Worm (Caenorhabditis elegans): ENCODE results near the gene glb-17.
A peak's percentile ranks its signal among the peaks of the same experiment; 100 is the strongest.

DNA sequence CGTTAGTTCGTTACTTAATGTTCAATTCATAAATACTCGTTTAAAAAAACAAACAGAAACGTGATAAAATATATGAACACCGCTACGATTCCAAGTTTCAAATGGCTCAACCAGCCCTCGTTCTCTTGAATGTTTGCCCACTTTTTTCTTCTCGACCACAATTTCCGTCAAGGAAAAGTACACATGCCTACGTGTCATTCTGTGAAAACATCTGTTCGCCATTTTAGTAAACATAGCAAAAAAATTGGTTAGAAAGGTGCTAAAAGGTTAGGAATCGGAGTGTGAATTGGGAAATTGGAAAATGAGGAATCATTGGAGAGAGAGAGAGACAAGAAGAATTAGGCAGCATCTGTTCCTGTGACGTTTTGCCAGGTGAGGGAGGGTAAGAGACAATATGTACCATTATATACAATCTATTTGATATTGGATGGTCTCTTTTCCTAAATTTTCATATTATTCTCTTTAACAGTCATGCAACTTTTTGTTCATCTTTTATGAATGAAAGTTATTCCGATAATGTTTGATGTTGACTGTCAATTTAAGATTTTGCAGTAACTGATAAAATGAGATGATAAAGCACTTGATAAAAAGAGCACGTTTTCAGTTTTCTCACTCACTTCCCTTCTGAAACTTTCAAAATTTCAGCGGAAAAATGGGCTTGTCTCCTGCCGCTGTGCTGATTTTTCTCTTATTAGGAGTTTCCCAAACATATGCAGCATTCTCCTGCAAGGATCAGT is 37.4 kb downstream of the glb-17 start, which contains the start of gene nuc-1:
- TF ChIP-seq lin-39 (tag; optimal IDR thresholded peaks at IDR 0.05), result no peak
- TF ChIP-seq jun-1 (tag; optimal IDR thresholded peaks at IDR 0.05), result no peak
- no peak for TF ChIP-seq nhr-67 (tag; optimal IDR thresholded peaks at IDR 0.05)
- TF ChIP-seq ama-1 (optimal IDR thresholded peaks at IDR 0.05), result no peak
- TF ChIP-seq hmg-11 (tag; optimal IDR thresholded peaks at IDR 0.05), result no peak
- TF ChIP-seq nhr-11 (tag; optimal IDR thresholded peaks at IDR 0.05), result no peak
- peak; percentile 92 for TF ChIP-seq pha-4 (tag; optimal IDR thresholded peaks at IDR 0.05)
- TF ChIP-seq nhr-237 (tag; optimal IDR thresholded peaks at IDR 0.05), result no peak
- no peak for TF ChIP-seq unc-62 (GFP tag; optimal IDR thresholded peaks at IDR 0.05)
- TF ChIP-seq ztf-11 (tag; optimal IDR thresholded peaks at IDR 0.05), result no peak

Data from whole organism, L3 larva.